Fruit fly (Drosophila melanogaster) whole organism, embryonic: ENCODE data around the gene CG43321.

ENCODE experiments used
- Asciz ChIP-seq: fragments of 200-800 bp; sonication (Bioruptor generic); optimal IDR thresholded peaks from 2 replicates; lab custom pipeline; 2017; ENCODE audit warnings: missing biosample characterization, mild to moderate bottlenecking, missing genetic modification characterization, missing genetic modification reagents
- Bgb ChIP-seq: fragments of 200-800 bp; sonication (Bioruptor generic); IDR thresholded peaks from 2 replicates; pipeline ENCODE4 v1.3.6; 2022; ENCODE audit warnings: missing biosample characterization, missing genetic modification characterization; ENCODE audit not compliant: partially characterized antibody
- CG10209 ChIP-seq: fragments of 200-800 bp; sonication (Bioruptor generic); optimal IDR thresholded peaks from 3 replicates; lab custom pipeline; 2017; ENCODE audit warnings: missing biosample characterization, mild to moderate bottlenecking, missing genetic modification characterization, missing genetic modification reagents
- CG10267 ChIP-seq: fragments of 200-800 bp; sonication (Bioruptor generic); optimal IDR thresholded peaks from 2 replicates; lab custom pipeline; 2018; ENCODE audit warnings: missing biosample characterization, mild to moderate bottlenecking, missing genetic modification characterization, moderate library complexity
- CG11085 ChIP-seq: fragments of 200-800 bp; sonication (Bioruptor generic); IDR thresholded peaks from 2 replicates; pipeline ENCODE4 v1.3.6; 2022; ENCODE audit warnings: missing biosample characterization, missing genetic modification characterization
- CG11456 ChIP-seq: fragments of 200-800 bp; sonication (Bioruptor generic); IDR thresholded peaks from 3 replicates; pipeline ENCODE4 v1.3.6; 2022; ENCODE audit warnings: missing biosample characterization, missing genetic modification characterization
- CG11560 ChIP-seq: fragments of 200-800 bp; sonication (Bioruptor generic); IDR thresholded peaks from 3 replicates; pipeline ENCODE4 v1.3.6; 2022; ENCODE audit warnings: missing biosample characterization, missing genetic modification characterization
- CG3281 ChIP-seq: fragments of 200-800 bp; sonication (Bioruptor generic); optimal IDR thresholded peaks from 3 replicates; lab custom pipeline; 2017; ENCODE audit warnings: missing biosample characterization, mild to moderate bottlenecking, missing genetic modification characterization
- CG33557 ChIP-seq: fragments of 200-800 bp; sonication (Bioruptor generic); optimal IDR thresholded peaks from 2 replicates; lab custom pipeline; 2019; ENCODE audit warnings: missing biosample characterization, mild to moderate bottlenecking, missing genetic modification characterization, moderate library complexity
- CG3407 ChIP-seq: fragments of 200-800 bp; sonication (Bioruptor generic); optimal IDR thresholded peaks from 2 replicates; lab custom pipeline; 2018; ENCODE audit warnings: missing biosample characterization, mild to moderate bottlenecking, missing genetic modification characterization
- CG34422 ChIP-seq: fragments of 200-800 bp; sonication (Bioruptor generic); IDR thresholded peaks from 3 replicates; pipeline ENCODE4 v1.3.6; 2022; ENCODE audit warnings: missing biosample characterization, missing genetic modification characterization
- CG3726 ChIP-seq: fragments of 200-800 bp; sonication (Bioruptor generic); IDR thresholded peaks from 3 replicates; pipeline ENCODE4, ENCODE4 v1.3.6; 2022; ENCODE audit warnings: missing biosample characterization, missing genetic modification characterization
- CG3838 ChIP-seq: fragments of 200-800 bp; sonication (Bioruptor generic); optimal IDR thresholded peaks from 3 replicates; lab custom pipeline; 2016; ENCODE audit warnings: missing biosample characterization, missing genetic modification characterization
- CG3995 ChIP-seq: fragments of 200-800 bp; sonication (Bioruptor generic); optimal IDR thresholded peaks from 3 replicates; lab custom pipeline; 2016; ENCODE audit warnings: missing biosample characterization, missing genetic modification characterization
- CG4360 ChIP-seq: fragments of 200-800 bp; sonication (Bioruptor generic); IDR thresholded peaks from 2 replicates; pipeline ENCODE4 v1.3.6; 2022; ENCODE audit warnings: missing biosample characterization, missing genetic modification characterization
- CG4424 ChIP-seq: fragments of 200-800 bp; sonication (Bioruptor generic); optimal IDR thresholded peaks from 3 replicates; lab custom pipeline; 2016; ENCODE audit warnings: missing biosample characterization, missing genetic modification characterization
- CG6175 ChIP-seq: fragments of 200-800 bp; sonication (Bioruptor generic); IDR thresholded peaks from 3 replicates; pipeline ENCODE4 v1.3.6; 2022; ENCODE audit warnings: missing biosample characterization, missing genetic modification characterization
- CG6689 ChIP-seq: fragments of 200-800 bp; sonication (Bioruptor generic); IDR thresholded peaks from 2 replicates; pipeline ENCODE4 v1.3.6; 2022; ENCODE audit warnings: missing biosample characterization, missing genetic modification characterization
- CG7271 ChIP-seq: fragments of 200-800 bp; sonication (Bioruptor generic); optimal IDR thresholded peaks from 2 replicates; lab custom pipeline; 2018; ENCODE audit warnings: missing biosample characterization, mild to moderate bottlenecking, missing genetic modification characterization, moderate library complexity
- CG7372 ChIP-seq: fragments of 200-800 bp; sonication (Bioruptor generic); IDR thresholded peaks from 2 replicates; pipeline ENCODE4 v1.3.6; 2022; ENCODE audit warnings: missing biosample characterization, missing genetic modification characterization
- CG8089 ChIP-seq: fragments of 200-800 bp; sonication (Bioruptor generic); optimal IDR thresholded peaks from 3 replicates; lab custom pipeline; 2016; ENCODE audit warnings: missing biosample characterization, missing genetic modification characterization
- CG9727 ChIP-seq: fragments of 200-800 bp; sonication (Bioruptor generic); optimal IDR thresholded peaks from 3 replicates; lab custom pipeline; 2017; ENCODE audit warnings: missing biosample characterization, mild to moderate bottlenecking, missing genetic modification characterization
- CHES-1-like ChIP-seq: fragments of 200-800 bp; sonication (Bioruptor generic); optimal IDR thresholded peaks from 2 replicates; lab custom pipeline; 2016; ENCODE audit warnings: missing biosample characterization, missing genetic modification characterization
- CoRest ChIP-seq: fragments of 200-800 bp; sonication (Bioruptor generic); optimal IDR thresholded peaks from 3 replicates; lab custom pipeline; 2018; ENCODE audit warnings: missing biosample characterization, mild to moderate bottlenecking, missing genetic modification characterization, moderate library complexity
- HHEX ChIP-seq: fragments of 200-800 bp; sonication (Bioruptor generic); optimal IDR thresholded peaks from 3 replicates; lab custom pipeline; 2017; ENCODE audit warnings: missing biosample characterization, mild to moderate bottlenecking, missing genetic modification characterization, missing genetic modification reagents
- Jarid2 ChIP-seq: fragments of 200-800 bp; sonication (Bioruptor generic); optimal IDR thresholded peaks from 3 replicates; lab custom pipeline; 2017; ENCODE audit warnings: mild to moderate bottlenecking, missing biosample characterization, missing genetic modification reagents, missing genetic modification characterization
- Neu2 ChIP-seq: fragments of 200-800 bp; sonication (Bioruptor generic); optimal IDR thresholded peaks from 3 replicates; lab custom pipeline; 2016; ENCODE audit warnings: missing biosample characterization, missing genetic modification characterization, borderline replicate concordance
- Oli ChIP-seq: fragments of 200-800 bp; sonication (Bioruptor generic); optimal IDR thresholded peaks from 2 replicates; lab custom pipeline; 2018; ENCODE audit warnings: missing biosample characterization, mild to moderate bottlenecking, missing genetic modification characterization, moderate library complexity
- ac ChIP-seq: fragments of 200-800 bp; sonication (Bioruptor generic); optimal IDR thresholded peaks from 3 replicates; lab custom pipeline; 2017; ENCODE audit warnings: missing biosample characterization, mild to moderate bottlenecking, missing genetic modification characterization
- cas ChIP-seq: fragments of 200-800 bp; sonication (Bioruptor generic); IDR thresholded peaks from 2 replicates; pipeline ENCODE4 v1.3.6; 2022; ENCODE audit warnings: missing biosample characterization, missing genetic modification characterization
- chn ChIP-seq: fragments of 200-800 bp; sonication (Bioruptor generic); optimal IDR thresholded peaks from 2 replicates; lab custom pipeline; 2016; ENCODE audit warnings: missing biosample characterization, missing genetic modification characterization
- corto ChIP-seq: fragments of 200-800 bp; sonication (Bioruptor generic); optimal IDR thresholded peaks from 2 replicates; lab custom pipeline; 2016; ENCODE audit warnings: missing biosample characterization, mild to moderate bottlenecking, missing genetic modification characterization, moderate library complexity
- crp ChIP-seq, 2 experiments: fragments of 200-800 bp; sonication (Bioruptor generic); optimal IDR thresholded peaks; 2 replicates in 1 of 2; 3 replicates in 1 of 2; lab custom pipeline; 2017; ENCODE audit warnings: missing biosample characterization in 2 of 2, missing genetic modification characterization in 2 of 2, mild to moderate bottlenecking in 1 of 2, moderate library complexity in 1 of 2
- da ChIP-seq: fragments of 200-800 bp; sonication (Bioruptor generic); optimal IDR thresholded peaks from 2 replicates; lab custom pipeline; 2016; ENCODE audit warnings: missing biosample characterization, missing genetic modification characterization
- dysf ChIP-seq: fragments of 200-800 bp; sonication (Bioruptor generic); IDR thresholded peaks from 3 replicates; pipeline ENCODE4 v1.3.6; 2022; ENCODE audit warnings: missing biosample characterization, missing genetic modification characterization
- gcm2 ChIP-seq: fragments of 200-800 bp; sonication (Bioruptor generic); optimal IDR thresholded peaks from 2 replicates; lab custom pipeline; 2016; ENCODE audit warnings: missing biosample characterization, missing genetic modification characterization
- gsb-n ChIP-seq: fragments of 200-800 bp; sonication (Bioruptor generic); optimal IDR thresholded peaks from 3 replicates; lab custom pipeline; 2018; ENCODE audit warnings: missing biosample characterization, mild to moderate bottlenecking, missing genetic modification characterization
- hb ChIP-seq: fragments of 200-800 bp; sonication (Bioruptor generic); IDR thresholded peaks from 3 replicates; pipeline ENCODE4 v1.3.6; 2022; ENCODE audit warnings: missing biosample characterization, missing genetic modification characterization; ENCODE audit not compliant: partially characterized antibody
- ken ChIP-seq: fragments of 200-800 bp; sonication (Bioruptor generic); IDR thresholded peaks from 3 replicates; pipeline ENCODE4 v1.3.6; 2022; ENCODE audit warnings: missing biosample characterization, missing genetic modification characterization
- lab ChIP-seq: fragments of 200-800 bp; sonication (Bioruptor generic); optimal IDR thresholded peaks from 3 replicates; lab custom pipeline; 2017; ENCODE audit warnings: missing biosample characterization, missing genetic modification characterization, mild to moderate bottlenecking, moderate library complexity, missing genetic modification reagents
- lilli ChIP-seq: fragments of 200-800 bp; sonication (Bioruptor generic); optimal IDR thresholded peaks from 3 replicates; lab custom pipeline; 2016; ENCODE audit warnings: missing biosample characterization, missing genetic modification characterization
- mld ChIP-seq: fragments of 200-800 bp; sonication (Bioruptor generic); IDR thresholded peaks from 3 replicates; pipeline ENCODE4 v1.3.6; 2022; ENCODE audit warnings: missing biosample characterization, missing genetic modification characterization; ENCODE audit not compliant: partially characterized antibody
- nmo ChIP-seq: fragments of 200-800 bp; sonication (Bioruptor generic); optimal IDR thresholded peaks from 2 replicates; lab custom pipeline; 2018; ENCODE audit warnings: missing biosample characterization, mild to moderate bottlenecking, missing genetic modification characterization, moderate library complexity
- pho ChIP-seq: fragments of 200-800 bp; sonication (Bioruptor generic); optimal IDR thresholded peaks from 2 replicates; lab custom pipeline; 2016; ENCODE audit warnings: missing biosample characterization, missing genetic modification characterization
- repo ChIP-seq: fragments of 200-800 bp; sonication (Bioruptor generic); optimal IDR thresholded peaks from 2 replicates; lab custom pipeline; 2016; ENCODE audit warnings: missing biosample characterization, missing genetic modification characterization
- run ChIP-seq: fragments of 200-800 bp; sonication (Bioruptor generic); optimal IDR thresholded peaks from 3 replicates; lab custom pipeline; 2018; ENCODE audit warnings: missing biosample characterization, mild to moderate bottlenecking, missing genetic modification characterization
- sqz ChIP-seq: fragments of 200-800 bp; sonication (Bioruptor generic); optimal IDR thresholded peaks from 3 replicates; lab custom pipeline; 2018; ENCODE audit warnings: missing biosample characterization, mild to moderate bottlenecking, missing genetic modification characterization
- tap ChIP-seq: fragments of 200-800 bp; optimal IDR thresholded peaks from 3 replicates; lab custom pipeline; 2019; ENCODE audit warnings: missing biosample characterization, mild to moderate bottlenecking, missing genetic modification characterization, moderate library complexity
- unc-4 ChIP-seq: fragments of 200-800 bp; sonication (Bioruptor generic); IDR thresholded peaks from 2 replicates; pipeline ENCODE4 v1.3.6; 2022; ENCODE audit warnings: missing biosample characterization, missing genetic modification characterization; ENCODE audit not compliant: partially characterized antibody

CG43321 gene

dm6 chr2L:6967422-6968012 lies 44.5 kb upstream of the CG43321 start, which contains the start of gene Sumo (continued):
- no peak for TF ChIP-seq chn (GFP tag; lab: Kevin White, UChicago)
- TF ChIP-seq Asciz (GFP tag; lab: Kevin White, UChicago), result no peak
- TF ChIP-seq CG10267 (tag; lab: Kevin White, UChicago), result peak; percentile 26
- no peak for TF ChIP-seq CG3281 (GFP tag; lab: Kevin White, UChicago)
- TF ChIP-seq Oli (tag; lab: Kevin White, UChicago), result peak; percentile 30
- peak; percentile 74; the same call in 2 of the 3 replicates for TF ChIP-seq CG11456 (GFP tag; lab: Robert Waterston, UW)
- TF ChIP-seq da (GFP tag; lab: Kevin White, UChicago), result no peak
- TF ChIP-seq CG8089, result no peak
- peak; percentile 93 for TF ChIP-seq unc-4 (GFP tag; lab: Robert Waterston, UW)
- no peak for TF ChIP-seq gcm2 (GFP tag; lab: Kevin White, UChicago)
- no peak for TF ChIP-seq CG3838 (GFP tag; lab: Kevin White, UChicago)
- TF ChIP-seq CG33557 (GFP tag; lab: Kevin White, UChicago), result no peak
- TF ChIP-seq sqz, result peak; percentile 69
- TF ChIP-seq ken (GFP tag; lab: Robert Waterston, UW), result peak; percentile 16; the same call in 1 of the 3 replicates
- TF ChIP-seq lilli (GFP tag; lab: Kevin White, UChicago), result no peak
- peak; percentile 35 for TF ChIP-seq Jarid2
- TF ChIP-seq CG7372 (GFP tag; lab: Robert Waterston, UW), result no peak
- no peak for TF ChIP-seq crp (GFP tag; optimal IDR thresholded peaks at IDR 0.05; lab: Kevin White, UChicago)
- TF ChIP-seq tap, result no peak
- TF ChIP-seq Bgb (GFP tag; lab: Robert Waterston, UW), result peak; percentile 99
- TF ChIP-seq run, result no peak
- no peak for TF ChIP-seq gsb-n (tag; lab: Kevin White, UChicago)
- no peak for TF ChIP-seq corto (GFP tag; lab: Kevin White, UChicago)
- peak; percentile 50 for TF ChIP-seq nmo (GFP tag; lab: Kevin White, UChicago)
- TF ChIP-seq CG34422 (GFP tag; lab: Robert Waterston, UW), result peak; percentile 51; the same call in 1 of the 3 replicates
- no peak for TF ChIP-seq CG7271
- peak; percentile 30 for TF ChIP-seq CG9727 (GFP tag; lab: Kevin White, UChicago)
- TF ChIP-seq CHES-1-like (GFP tag; lab: Kevin White, UChicago), result no peak
- TF ChIP-seq CG11560, result peak; percentile 16; the same call in 1 of the 3 replicates
- TF ChIP-seq repo, result no peak
- no peak for TF ChIP-seq CG10209
- no peak for TF ChIP-seq lab (GFP tag; lab: Kevin White, UChicago)
- peak; percentile 99 for TF ChIP-seq hb (GFP tag; lab: Robert Waterston, UW)
- no peak for TF ChIP-seq CG6689 (GFP tag; lab: Robert Waterston, UW)
- no peak for TF ChIP-seq Neu2 (GFP tag; lab: Kevin White, UChicago)
- no peak; the same call in 1 of the 2 replicates for TF ChIP-seq CG11085 (GFP tag; lab: Robert Waterston, UW)
- peak; percentile 35 for TF ChIP-seq CoRest (tag; lab: Kevin White, UChicago)
- TF ChIP-seq CG3726 (GFP tag; lab: Robert Waterston, UW), result no peak
- 0 out of 3 replicates have a peak, but pooled peaks have one; percentile 17 for TF ChIP-seq CG6175 (GFP tag; lab: Robert Waterston, UW)
- no peak for TF ChIP-seq pho (GFP tag; lab: Kevin White, UChicago)
- TF ChIP-seq HHEX, result no peak
- TF ChIP-seq dysf (GFP tag; lab: Robert Waterston, UW), result 0 out of 3 replicates have a peak, but pooled peaks have one; percentile 7
- peak; percentile 9; the same call in 1 of the 2 replicates for TF ChIP-seq cas (GFP tag; lab: Robert Waterston, UW)
- no peak for TF ChIP-seq CG4360
- no peak for TF ChIP-seq CG3407
- no peak for TF ChIP-seq ac (GFP tag; lab: Kevin White, UChicago)
- peak; percentile 99 for TF ChIP-seq CG3995 (GFP tag; lab: Kevin White, UChicago)
- TF ChIP-seq mld (GFP tag; lab: Robert Waterston, UW), result peak; percentile 100
- TF ChIP-seq CG4424 (GFP tag; lab: Kevin White, UChicago), result peak; percentile 20
